Fruit fly (Drosophila melanogaster) whole organism, embryonic: Measurements from ENCODE around the gene CG13995.

ENCODE experiments used
- Atf6 ChIP-seq: fragments of 200-800 bp; sonication (Bioruptor generic); IDR thresholded peaks from 2 replicates; pipeline ENCODE4 v1.3.6; 2022; ENCODE audit warnings: missing biosample characterization, missing genetic modification characterization
- CG11085 ChIP-seq: fragments of 200-800 bp; sonication (Bioruptor generic); IDR thresholded peaks from 2 replicates; pipeline ENCODE4 v1.3.6; 2022; ENCODE audit warnings: missing biosample characterization, missing genetic modification characterization
- CG11560 ChIP-seq: fragments of 200-800 bp; sonication (Bioruptor generic); IDR thresholded peaks from 3 replicates; pipeline ENCODE4 v1.3.6; 2022; ENCODE audit warnings: missing biosample characterization, missing genetic modification characterization
- CG11723 ChIP-seq: fragments of 200-800 bp; sonication (Bioruptor generic); optimal IDR thresholded peaks from 2 replicates; lab custom pipeline; 2017; ENCODE audit warnings: missing biosample characterization, mild to moderate bottlenecking, missing genetic modification characterization
- CG12391 ChIP-seq: fragments of 200-800 bp; sonication (Bioruptor generic); optimal IDR thresholded peaks from 3 replicates; lab custom pipeline; 2018; ENCODE audit warnings: missing biosample characterization, mild to moderate bottlenecking, missing genetic modification characterization, moderate library complexity
- CG13424 ChIP-seq: fragments of 200-800 bp; sonication (Bioruptor generic); optimal IDR thresholded peaks from 2 replicates; lab custom pipeline; 2019; ENCODE audit warnings: missing biosample characterization, mild to moderate bottlenecking, missing genetic modification characterization, moderate library complexity
- CG15601 ChIP-seq: fragments of 200-800 bp; sonication (Bioruptor generic); optimal IDR thresholded peaks from 3 replicates; lab custom pipeline; 2019; ENCODE audit warnings: missing biosample characterization, mild to moderate bottlenecking, missing genetic modification characterization, moderate library complexity
- CG15696 ChIP-seq: fragments of 200-800 bp; sonication (Bioruptor generic); optimal IDR thresholded peaks from 2 replicates; lab custom pipeline; 2019; ENCODE audit warnings: missing biosample characterization, mild to moderate bottlenecking, missing genetic modification characterization, moderate library complexity
- CG1603 ChIP-seq: fragments of 200-800 bp; sonication (Bioruptor generic); optimal IDR thresholded peaks from 2 replicates; lab custom pipeline; 2019; ENCODE audit warnings: missing biosample characterization, mild to moderate bottlenecking, missing genetic modification characterization, moderate library complexity
- CG18599 ChIP-seq: fragments of 200-800 bp; sonication (Bioruptor generic); optimal IDR thresholded peaks from 3 replicates; lab custom pipeline; 2017; ENCODE audit warnings: missing biosample characterization, missing genetic modification characterization, mild to moderate bottlenecking, moderate library complexity, missing genetic modification reagents
- CG18764 ChIP-seq: fragments of 200-800 bp; sonication (Bioruptor generic); optimal IDR thresholded peaks from 3 replicates; lab custom pipeline; 2016; ENCODE audit warnings: missing biosample characterization, missing genetic modification characterization
- CG2678 ChIP-seq: fragments of 200-800 bp; sonication (Bioruptor generic); optimal IDR thresholded peaks from 3 replicates; lab custom pipeline; 2019; ENCODE audit warnings: missing biosample characterization, mild to moderate bottlenecking, missing genetic modification characterization, moderate library complexity
- CG3163 ChIP-seq: fragments of 200-800 bp; sonication (Bioruptor generic); optimal IDR thresholded peaks from 3 replicates; lab custom pipeline; 2016; ENCODE audit warnings: missing biosample characterization, missing genetic modification characterization
- CG32532 ChIP-seq: fragments of 200-800 bp; sonication (Bioruptor generic); IDR thresholded peaks from 2 replicates; pipeline ENCODE4 v1.3.6; 2022; ENCODE audit warnings: missing biosample characterization, missing genetic modification characterization
- CG33557 ChIP-seq: fragments of 200-800 bp; sonication (Bioruptor generic); optimal IDR thresholded peaks from 2 replicates; lab custom pipeline; 2019; ENCODE audit warnings: missing biosample characterization, mild to moderate bottlenecking, missing genetic modification characterization, moderate library complexity
- CG34376 ChIP-seq: fragments of 200-800 bp; sonication (Bioruptor generic); optimal IDR thresholded peaks from 2 replicates; lab custom pipeline; 2018; ENCODE audit warnings: missing biosample characterization, mild to moderate bottlenecking, missing genetic modification characterization
- CG4820 ChIP-seq: fragments of 200-800 bp; sonication (Bioruptor generic); optimal IDR thresholded peaks from 3 replicates; lab custom pipeline; 2016; ENCODE audit warnings: missing biosample characterization, missing genetic modification characterization
- CG7839 ChIP-seq: fragments of 200-800 bp; sonication (Bioruptor generic); optimal IDR thresholded peaks from 3 replicates; lab custom pipeline; 2018; ENCODE audit warnings: missing biosample characterization, mild to moderate bottlenecking, missing genetic modification characterization, moderate library complexity
- CG8089 ChIP-seq: fragments of 200-800 bp; sonication (Bioruptor generic); optimal IDR thresholded peaks from 3 replicates; lab custom pipeline; 2016; ENCODE audit warnings: missing biosample characterization, missing genetic modification characterization
- CG8924 ChIP-seq: fragments of 200-800 bp; optimal IDR thresholded peaks from 3 replicates; lab custom pipeline; 2019; ENCODE audit warnings: missing biosample characterization, mild to moderate bottlenecking, missing genetic modification characterization, moderate library complexity
- CG9797 ChIP-seq: fragments of 200-800 bp; sonication (Bioruptor generic); optimal IDR thresholded peaks from 3 replicates; lab custom pipeline; 2018; ENCODE audit warnings: missing biosample characterization, mild to moderate bottlenecking, missing genetic modification characterization
- Gug ChIP-seq: fragments of 200-800 bp; sonication (Bioruptor generic); IDR thresholded peaks from 4 replicates; pipeline ENCODE4 v1.3.6; 2022; ENCODE audit warnings: missing biosample characterization, missing genetic modification characterization
- Hey ChIP-seq: fragments of 200-800 bp; sonication (Bioruptor generic); optimal IDR thresholded peaks from 3 replicates; lab custom pipeline; 2018; ENCODE audit warnings: missing biosample characterization, mild to moderate bottlenecking, missing genetic modification characterization
- Nf-YA ChIP-seq: fragments of 200-800 bp; sonication (Bioruptor generic); IDR thresholded peaks from 2 replicates; pipeline ENCODE4 v1.3.6; 2022; ENCODE audit warnings: missing biosample characterization, missing genetic modification characterization
- Nf-YB ChIP-seq: fragments of 200-800 bp; sonication (Bioruptor generic); optimal IDR thresholded peaks from 3 replicates; lab custom pipeline; 2019; ENCODE audit warnings: missing biosample characterization, mild to moderate bottlenecking, missing genetic modification characterization, moderate library complexity
- Spps ChIP-seq: fragments of 200-800 bp; sonication (Bioruptor generic); optimal IDR thresholded peaks from 2 replicates; lab custom pipeline; 2018; ENCODE audit warnings: missing biosample characterization, mild to moderate bottlenecking, missing genetic modification characterization
- Xrp1 ChIP-seq: fragments of 200-800 bp; sonication (Bioruptor generic); IDR thresholded peaks from 2 replicates; pipeline ENCODE4 v1.3.6; 2022; ENCODE audit warnings: missing biosample characterization, missing genetic modification characterization
- bcd ChIP-seq: fragments of 200-800 bp; sonication (Bioruptor generic); optimal IDR thresholded peaks from 2 replicates; lab custom pipeline; 2017; ENCODE audit warnings: missing biosample characterization, mild to moderate bottlenecking, missing genetic modification characterization
- cad ChIP-seq: fragments of >200 bp; optimal IDR thresholded peaks from 2 replicates; lab custom pipeline; 2017; ENCODE audit warnings: missing biosample characterization, missing genetic modification characterization
- dan ChIP-seq: fragments of 200-800 bp; sonication (Bioruptor generic); IDR thresholded peaks from 2 replicates; pipeline ENCODE4 v1.3.6; 2022; ENCODE audit warnings: missing biosample characterization, missing genetic modification characterization
- dpn ChIP-seq, 2 experiments: fragments of 200-800 bp; sonication (Bioruptor generic); optimal IDR thresholded peaks; 3 replicates each; lab custom pipeline; 2016; ENCODE audit warnings: missing biosample characterization in 2 of 2, missing genetic modification characterization in 2 of 2
- eyg ChIP-seq: fragments of 200-800 bp; sonication (Bioruptor generic); optimal IDR thresholded peaks from 3 replicates; lab custom pipeline; 2016; ENCODE audit warnings: missing biosample characterization, missing genetic modification characterization
- fd102C ChIP-seq: fragments of 200-800 bp; sonication (Bioruptor generic); optimal IDR thresholded peaks from 2 replicates; lab custom pipeline; 2018; ENCODE audit warnings: missing biosample characterization, mild to moderate bottlenecking, missing genetic modification characterization, moderate library complexity
- fd64A ChIP-seq: fragments of 200-800 bp; sonication (Bioruptor generic); optimal IDR thresholded peaks from 3 replicates; lab custom pipeline; 2018; ENCODE audit warnings: missing biosample characterization, mild to moderate bottlenecking, missing genetic modification characterization
- gsb-n ChIP-seq: fragments of 200-800 bp; sonication (Bioruptor generic); optimal IDR thresholded peaks from 3 replicates; lab custom pipeline; 2018; ENCODE audit warnings: missing biosample characterization, mild to moderate bottlenecking, missing genetic modification characterization
- nerfin-1 ChIP-seq: fragments of 200-800 bp; sonication (Bioruptor generic); optimal IDR thresholded peaks from 3 replicates; lab custom pipeline; 2019; ENCODE audit warnings: missing biosample characterization, mild to moderate bottlenecking, missing genetic modification characterization, moderate library complexity
- otp ChIP-seq: fragments of 200-800 bp; sonication (Bioruptor generic); IDR thresholded peaks from 3 replicates; pipeline ENCODE4, ENCODE4 v1.3.6; 2022; ENCODE audit warnings: missing biosample characterization, missing genetic modification characterization
- pan ChIP-seq, 4 experiments: fragments of >200 bp in 3 of 4; fragments of 200-800 bp in 1 of 4; sonication (Bioruptor generic) in 1 of 4; optimal IDR thresholded peaks in 3 of 4; IDR thresholded peaks in 1 of 4; 2 replicates each; pipeline versions ENCODE4 v1.3.6 to Lab custom; 2017 to 2022; ENCODE audit warnings: missing biosample characterization in 2 of 4, missing genetic modification characterization in 2 of 4, mixed read lengths in 1 of 4
- sd ChIP-seq: fragments of 200-800 bp; sonication (Bioruptor generic); optimal IDR thresholded peaks from 3 replicates; lab custom pipeline; 2018; ENCODE audit warnings: missing biosample characterization, mild to moderate bottlenecking, missing genetic modification characterization, moderate library complexity
- sens-2 ChIP-seq: fragments of 200-800 bp; sonication (Bioruptor generic); IDR thresholded peaks from 2 replicates; pipeline ENCODE4 v1.3.6; 2022; ENCODE audit warnings: missing biosample characterization, missing genetic modification characterization
- slbo ChIP-seq: fragments of 200-800 bp; sonication (Bioruptor generic); IDR thresholded peaks from 2 replicates; pipeline ENCODE4 v1.3.6; 2022; ENCODE audit warnings: missing biosample characterization, missing genetic modification characterization
- sob ChIP-seq: fragments of 200-800 bp; sonication (Bioruptor generic); IDR thresholded peaks from 2 replicates; pipeline ENCODE4 v1.3.6; 2022; ENCODE audit warnings: missing biosample characterization, missing genetic modification characterization
- sr ChIP-seq: fragments of 200-800 bp; sonication (Bioruptor generic); IDR thresholded peaks from 3 replicates; pipeline ENCODE4 v1.3.6; 2022; ENCODE audit warnings: missing biosample characterization, missing genetic modification characterization
- tio ChIP-seq: fragments of 200-800 bp; sonication (Bioruptor generic); optimal IDR thresholded peaks from 2 replicates; lab custom pipeline; 2017; ENCODE audit warnings: missing biosample characterization, missing genetic modification characterization, inconsistent platforms
- ttk ChIP-seq: fragments of 200-800 bp; sonication (Bioruptor generic); IDR thresholded peaks from 2 replicates; pipeline ENCODE4 v2.1.2; 2022; ENCODE audit warnings: missing biosample characterization, missing genetic modification characterization
- unpg ChIP-seq: fragments of 200-800 bp; sonication (Bioruptor generic); optimal IDR thresholded peaks from 3 replicates; lab custom pipeline; 2018; ENCODE audit warnings: missing biosample characterization, mild to moderate bottlenecking, missing genetic modification characterization, moderate library complexity
- usp ChIP-seq: fragments of >200 bp; optimal IDR thresholded peaks from 2 replicates; lab custom pipeline; 2017; ENCODE audit warnings: missing biosample characterization, missing genetic modification characterization
- wek ChIP-seq: fragments of 200-800 bp; sonication (Bioruptor generic); optimal IDR thresholded peaks from 3 replicates; lab custom pipeline; 2018; ENCODE audit warnings: missing biosample characterization, mild to moderate bottlenecking, missing genetic modification characterization, moderate library complexity
- zen ChIP-seq: fragments of 200-800 bp; sonication (Bioruptor generic); optimal IDR thresholded peaks from 3 replicates; lab custom pipeline; 2018; ENCODE audit warnings: missing biosample characterization, mild to moderate bottlenecking, missing genetic modification characterization, moderate library complexity

Gene CG13995

DNA sequence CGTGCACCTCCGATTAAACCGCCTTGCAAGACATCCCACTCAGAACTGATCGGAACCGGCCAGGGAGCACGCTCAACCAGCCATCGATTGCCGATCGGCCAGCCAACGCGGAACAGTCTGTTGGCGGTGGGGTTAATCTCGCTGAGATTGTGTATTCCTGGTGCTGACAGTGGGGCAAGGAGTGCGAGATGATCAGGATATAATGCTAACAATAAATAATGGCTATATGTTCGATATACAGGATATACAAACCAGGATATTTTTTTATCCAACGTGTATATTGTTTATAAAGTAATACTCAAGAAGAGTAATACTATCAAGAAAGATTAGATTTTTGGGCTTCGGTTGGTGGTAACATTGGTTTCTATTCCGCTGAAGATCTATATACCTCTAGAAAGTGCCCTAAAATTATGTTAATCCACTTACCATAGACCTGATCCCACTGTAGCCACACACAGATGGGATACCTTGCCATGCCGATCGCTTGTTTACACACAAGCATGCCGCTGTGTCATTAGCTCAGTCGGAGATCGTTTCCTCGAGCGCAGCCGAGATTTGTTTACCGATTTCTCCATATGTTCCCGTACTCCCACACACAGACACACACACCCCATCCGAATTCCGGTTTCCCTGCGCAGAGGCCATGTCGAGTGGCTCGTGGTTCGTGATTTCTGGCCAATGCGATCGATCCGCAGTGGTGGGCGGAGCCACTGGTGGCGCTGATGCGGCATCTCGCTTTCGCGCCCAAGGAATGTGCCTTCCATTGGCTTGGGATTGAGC is 34.6 kb upstream of the CG13995 start, which contains the start of gene H2.0 (continued):
- peak; percentile 97 for TF ChIP-seq Nf-YB (GFP tag; lab: Kevin White, UChicago)
- TF ChIP-seq CG2678 (tag; lab: Kevin White, UChicago) = peak; percentile 52
- no peak for TF ChIP-seq CG11723 (GFP tag; lab: Kevin White, UChicago)
- TF ChIP-seq CG32532 (GFP tag; lab: Robert Waterston, UW) = no peak
- TF ChIP-seq CG11560 (tag; lab: Robert Waterston, UW) = no peak
- TF ChIP-seq sd (tag; lab: Kevin White, UChicago) = peak; percentile 88
- no peak for TF ChIP-seq CG18764 (GFP tag; lab: Kevin White, UChicago)
- peak; percentile 30 for TF ChIP-seq CG4820
- TF ChIP-seq Spps (tag; lab: Kevin White, UChicago) = peak; percentile 13
- peak; percentile 45 for TF ChIP-seq CG12391
- peak; percentile 69 for TF ChIP-seq CG15696 (tag; lab: Kevin White, UChicago)
- peak; percentile 3 for TF ChIP-seq fd102C (GFP tag; lab: Kevin White, UChicago)
- no peak for TF ChIP-seq CG3163 (GFP tag; lab: Kevin White, UChicago)
- peak; percentile 58 for TF ChIP-seq tio (GFP tag; lab: Kevin White, UChicago)
- no peak for TF ChIP-seq wek (GFP tag; lab: Kevin White, UChicago)
- TF ChIP-seq slbo (GFP tag; lab: Robert Waterston, UW) = no peak
- TF ChIP-seq sob (GFP tag; lab: Robert Waterston, UW) = no peak
- TF ChIP-seq CG8089 = no peak
- TF ChIP-seq CG11085 (GFP tag; lab: Robert Waterston, UW) = no peak
- no peak for TF ChIP-seq ttk (GFP tag; lab: Robert Waterston, UW)
- TF ChIP-seq CG34376 = no peak
- no peak for TF ChIP-seq eyg
- no peak for TF ChIP-seq Atf6 (GFP tag; lab: Robert Waterston, UW)
- peak; percentile 40 for TF ChIP-seq CG8924 (tag; lab: Kevin White, UChicago)
- TF ChIP-seq pan (optimal IDR thresholded peaks at IDR 0.05; lab: Kevin White, UChicago) = no peak
- no peak for TF ChIP-seq pan (GFP tag; optimal IDR thresholded peaks at IDR 0.05 in 1 of 2, IDR thresholded peaks at IDR 0.05 in 1 of 2)
- peak; percentile 22 for TF ChIP-seq fd64A (GFP tag; lab: Kevin White, UChicago)
- no peak for TF ChIP-seq usp (GFP tag; lab: Kevin White, UChicago)
- no peak for TF ChIP-seq CG9797 (GFP tag; lab: Kevin White, UChicago)
- TF ChIP-seq unpg (GFP tag; lab: Kevin White, UChicago) = peak; percentile 18
- no peak for TF ChIP-seq dan (GFP tag; lab: Robert Waterston, UW)
- peak in 1 of 2 experiments; percentile 23 for TF ChIP-seq dpn (GFP tag; optimal IDR thresholded peaks at IDR 0.05; lab: Kevin White, UChicago)
- peak; percentile 31 for TF ChIP-seq CG33557 (GFP tag; lab: Kevin White, UChicago)
- no peak for TF ChIP-seq sens-2 (GFP tag; lab: Robert Waterston, UW)
- 0 out of 3 replicates have a peak, but pooled peaks have one; percentile 49 for TF ChIP-seq otp
- TF ChIP-seq CG15601 = peak; percentile 36
- TF ChIP-seq CG1603 (tag; lab: Kevin White, UChicago) = peak; percentile 57
- no peak; the same call in 2 of the 4 replicates for TF ChIP-seq Gug (GFP tag; lab: Robert Waterston, UW)
- peak; percentile 59; the same call in 1 of the 2 replicates for TF ChIP-seq Nf-YA (GFP tag; lab: Robert Waterston, UW)
- TF ChIP-seq CG13424 = peak; percentile 23
- TF ChIP-seq Hey = no peak
- TF ChIP-seq cad = no peak
- peak; percentile 45 for TF ChIP-seq CG7839
- peak; percentile 10 for TF ChIP-seq gsb-n (tag; lab: Kevin White, UChicago)
- TF ChIP-seq bcd (GFP tag; lab: Kevin White, UChicago) = peak; percentile 19
- TF ChIP-seq zen (tag; lab: Kevin White, UChicago) = peak; percentile 20
- peak; percentile 47; the same call in 1 of the 2 replicates for TF ChIP-seq Xrp1
- no peak for TF ChIP-seq nerfin-1 (tag; lab: Kevin White, UChicago)
- no peak for TF ChIP-seq CG18599
- peak; percentile 68; the same call in 2 of the 3 replicates for TF ChIP-seq sr (GFP tag; lab: Robert Waterston, UW)
